Worm (Caenorhabditis elegans): ENCODE measurements around the gene srr-4.
A peak's percentile ranks its signal among the peaks of the same experiment; 100 is the strongest.

The srr-4 gene

ce11 chrV:5018810-5019274 lies at the start of gene srr-4:
TSS of gene srr-4 (plus strand) at chrV:5019224.
- TF ChIP-seq pqm-1 (tag; optimal IDR thresholded peaks at IDR 0.05) (peak; percentile 28), ama-1 (optimal IDR thresholded peaks at IDR 0.05) (no peak)

ce11 chrV:4969503-4969902 lies 49.5 kb upstream of the srr-4 start:
- TF ChIP-seq pha-4 (tag; optimal IDR thresholded peaks at IDR 0.05), result peak; percentile 87
- TF ChIP-seq tbx-2 (tag; optimal IDR thresholded peaks at IDR 0.05), result no peak
- no peak for TF ChIP-seq egl-27 (tag; optimal IDR thresholded peaks at IDR 0.05)
- TF ChIP-seq aly-2 (tag; optimal IDR thresholded peaks at IDR 0.05), result no peak
- TF ChIP-seq lin-39 (tag; optimal IDR thresholded peaks at IDR 0.05), result no peak
- TF ChIP-seq elt-3 (tag; optimal IDR thresholded peaks at IDR 0.05), result no peak
- TF ChIP-seq ZK546.5 (tag; optimal IDR thresholded peaks at IDR 0.05), result no peak
- no peak for TF ChIP-seq fos-1 (tag; optimal IDR thresholded peaks at IDR 0.05)
- TF ChIP-seq mml-1 (tag; optimal IDR thresholded peaks at IDR 0.05), result no peak
- peak; percentile 14 for TF ChIP-seq pqm-1 (tag; optimal IDR thresholded peaks at IDR 0.05)

ce11 chrV:4972943-4973342 lies 46.1 kb upstream of the srr-4 start, which contains the start of gene srsx-9:
TSS of gene srsx-9 (minus strand) at chrV:4973043.
- TF ChIP-seq nhr-28 (tag; optimal IDR thresholded peaks at IDR 0.05) (no peak), lsy-12 (tag; optimal IDR thresholded peaks at IDR 0.05) (no peak), fkh-2 (tag; optimal IDR thresholded peaks at IDR 0.05) (no peak), pha-4 (tag; optimal IDR thresholded peaks at IDR 0.05) (no peak)

ce11 chrV:4974677-4975076 lies 44.3 kb upstream of the srr-4 start, which contains the start of gene srsx-10:
TSS of gene srsx-10 (minus strand) at chrV:4974777.
- no peak for TF ChIP-seq lin-39 (tag; optimal IDR thresholded peaks at IDR 0.05)
- no peak for TF ChIP-seq egl-5 (tag; optimal IDR thresholded peaks at IDR 0.05)
- TF ChIP-seq nhr-12 (tag; optimal IDR thresholded peaks at IDR 0.05), result no peak
- no peak for TF ChIP-seq ztf-4 (tag; optimal IDR thresholded peaks at IDR 0.05)
- no peak for TF ChIP-seq nfya-1 (tag; optimal IDR thresholded peaks at IDR 0.05; ENCODE audit: insufficient read depth)
- no peak for TF ChIP-seq nhr-28 (tag; optimal IDR thresholded peaks at IDR 0.05)
- no peak for TF ChIP-seq fkh-2 (tag; optimal IDR thresholded peaks at IDR 0.05)

ce11 chrV:4975140-4975539 lies 43.9 kb upstream of the srr-4 start, which contains the start of gene F26G5.1:
TSS of gene F26G5.1 (plus strand) at chrV:4975478.
- TF ChIP-seq snpc-4 (tag; optimal IDR thresholded peaks at IDR 0.05) (no peak), jun-1 (tag; optimal IDR thresholded peaks at IDR 0.05) (no peak), fkh-10 (GFP tag; optimal IDR thresholded peaks at IDR 0.05) (no peak), elt-1 (tag; optimal IDR thresholded peaks at IDR 0.05) (no peak), unc-39 (tag; optimal IDR thresholded peaks at IDR 0.05) (no peak), nhr-77 (tag; optimal IDR thresholded peaks at IDR 0.05) (no peak), lin-15B (tag; optimal IDR thresholded peaks at IDR 0.05) (no peak), elt-2 (tag; optimal IDR thresholded peaks at IDR 0.05) (no peak), ceh-16 (tag; optimal IDR thresholded peaks at IDR 0.05) (no peak), fos-1 (tag; optimal IDR thresholded peaks at IDR 0.05) (no peak), tbx-2 (tag; optimal IDR thresholded peaks at IDR 0.05) (no peak), nhr-28 (tag; optimal IDR thresholded peaks at IDR 0.05) (no peak), nhr-43 (tag; optimal IDR thresholded peaks at IDR 0.05; ENCODE audit: poor library complexity, severe bottlenecking) (no peak), unc-62 (GFP tag; optimal IDR thresholded peaks at IDR 0.05) (no peak), ZK546.5 (tag; optimal IDR thresholded peaks at IDR 0.05) (no peak), nfya-1 (tag; optimal IDR thresholded peaks at IDR 0.05; ENCODE audit: insufficient read depth) (no peak)

ce11 chrV:4977539-4977938 lies 41.5 kb upstream of the srr-4 start:
- TF ChIP-seq pqm-1 (tag; optimal IDR thresholded peaks at IDR 0.05) (no peak), fkh-10 (GFP tag; optimal IDR thresholded peaks at IDR 0.05) (no peak), tbx-2 (tag; optimal IDR thresholded peaks at IDR 0.05) (no peak), skn-1 (tag; optimal IDR thresholded peaks at IDR 0.05) (no peak), eor-1 (tag; optimal IDR thresholded peaks at IDR 0.05) (no peak), unc-62 (GFP tag; optimal IDR thresholded peaks at IDR 0.05) (no peak), ZK546.5 (tag; optimal IDR thresholded peaks at IDR 0.05) (no peak), fos-1 (tag; optimal IDR thresholded peaks at IDR 0.05) (no peak), egl-27 (tag; optimal IDR thresholded peaks at IDR 0.05) (no peak), elt-2 (tag; optimal IDR thresholded peaks at IDR 0.05) (no peak), ceh-28 (tag; optimal IDR thresholded peaks at IDR 0.05) (no peak), nhr-67 (tag; optimal IDR thresholded peaks at IDR 0.05) (no peak), ama-1 (optimal IDR thresholded peaks at IDR 0.05) (no peak), mml-1 (tag; optimal IDR thresholded peaks at IDR 0.05) (no peak), nfya-1 (tag; optimal IDR thresholded peaks at IDR 0.05; ENCODE audit: insufficient read depth) (no peak), nhr-12 (tag; optimal IDR thresholded peaks at IDR 0.05) (no peak), nhr-11 (tag; optimal IDR thresholded peaks at IDR 0.05) (no peak), jun-1 (tag; optimal IDR thresholded peaks at IDR 0.05) (no peak), pha-4 (tag; optimal IDR thresholded peaks at IDR 0.05) (no peak), nhr-25 (tag; optimal IDR thresholded peaks at IDR 0.05) (no peak)
